Worm (Caenorhabditis elegans): ENCODE measurements around the gene srd-46.

srd-46 gene

ce11 chrX:12331795-12332194 lies at the start of gene srd-46:
Gene srd-46, plus strand, starts transcription at chrX:12332095.
- TF ChIP-seq ztf-4 (tag; optimal IDR thresholded peaks at IDR 0.05) (no peak), sma-9 (GFP tag; optimal IDR thresholded peaks at IDR 0.05) (no peak), sma-9 (tag; optimal IDR thresholded peaks at IDR 0.05) (no peak), ZK546.5 (tag; optimal IDR thresholded peaks at IDR 0.05) (no peak), nhr-23 (tag; optimal IDR thresholded peaks at IDR 0.05) (no peak), ceh-16 (tag; optimal IDR thresholded peaks at IDR 0.05) (no peak), dmd-4 (tag; optimal IDR thresholded peaks at IDR 0.05) (no peak), snpc-4 (tag; optimal IDR thresholded peaks at IDR 0.05) (no peak), lin-11 (tag; optimal IDR thresholded peaks at IDR 0.05) (no peak), nhr-11 (tag; optimal IDR thresholded peaks at IDR 0.05) (no peak), crh-2 (tag; optimal IDR thresholded peaks at IDR 0.05) (no peak), R02D3.7 (tag; optimal IDR thresholded peaks at IDR 0.05) (no peak), nhr-10 (tag; optimal IDR thresholded peaks at IDR 0.05) (no peak), nhr-129 (tag; optimal IDR thresholded peaks at IDR 0.05) (no peak), skn-1 (tag; optimal IDR thresholded peaks at IDR 0.05) (no peak), peb-1 (tag; optimal IDR thresholded peaks at IDR 0.05) (no peak), elt-1 (tag; optimal IDR thresholded peaks at IDR 0.05) (no peak), nhr-21 (tag; optimal IDR thresholded peaks at IDR 0.05) (no peak)

DNA sequence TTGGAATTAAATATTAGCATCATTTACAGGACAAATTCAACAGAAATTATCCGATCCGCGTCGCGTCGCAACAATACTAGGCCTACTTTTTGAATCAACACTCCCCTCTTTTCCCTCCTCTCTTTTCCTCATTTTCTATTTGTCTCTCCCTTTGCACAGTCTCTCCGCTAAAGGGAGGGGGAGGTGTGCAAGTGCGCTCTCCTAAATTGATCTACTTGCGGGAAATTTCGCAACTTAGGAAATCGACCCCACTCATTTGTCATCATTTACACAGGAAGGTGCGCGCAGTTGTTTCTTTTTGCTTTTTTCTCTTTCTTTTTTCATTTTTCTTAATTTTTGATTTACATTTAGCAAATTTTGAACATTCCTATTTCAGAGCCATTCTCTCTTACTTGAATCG lies 49.0 kb upstream of the srd-46 start, which contains the start of gene C04B4.2:
Gene C04B4.2, plus strand, starts transcription at position 371 of the 400 bp plus-strand sequence.
- TF ChIP-seq ZK546.5 (tag; optimal IDR thresholded peaks at IDR 0.05) (no peak), nhr-10 (tag; optimal IDR thresholded peaks at IDR 0.05) (no peak), elt-1 (tag; optimal IDR thresholded peaks at IDR 0.05) (no peak), aly-2 (tag; optimal IDR thresholded peaks at IDR 0.05) (no peak), ceh-82 (tag; optimal IDR thresholded peaks at IDR 0.05) (no peak), fos-1 (tag; optimal IDR thresholded peaks at IDR 0.05) (no peak), nhr-77 (tag; optimal IDR thresholded peaks at IDR 0.05) (no peak), lin-11 (tag; optimal IDR thresholded peaks at IDR 0.05) (no peak), nhr-129 (tag; optimal IDR thresholded peaks at IDR 0.05) (no peak), dmd-4 (tag; optimal IDR thresholded peaks at IDR 0.05) (no peak), sma-3 (GFP tag; optimal IDR thresholded peaks at IDR 0.05) (no peak), nhr-12 (tag; optimal IDR thresholded peaks at IDR 0.05) (no peak), unc-55 (GFP tag; optimal IDR thresholded peaks at IDR 0.05) (no peak), snpc-4 (tag; optimal IDR thresholded peaks at IDR 0.05) (no peak)

ce11 chrX:12284161-12284560 lies 47.7 kb upstream of the srd-46 start:
- TF ChIP-seq F13H6.1 (tag; optimal IDR thresholded peaks at IDR 0.05) (no peak), unc-39 (tag; optimal IDR thresholded peaks at IDR 0.05) (no peak), nhr-11 (tag; optimal IDR thresholded peaks at IDR 0.05) (no peak), ztf-1 (GFP tag; conservative IDR thresholded peaks at IDR 0.05) (no peak), peb-1 (tag; optimal IDR thresholded peaks at IDR 0.05) (no peak), dmd-4 (tag; optimal IDR thresholded peaks at IDR 0.05) (no peak), alr-1 (tag; optimal IDR thresholded peaks at IDR 0.05) (no peak), lin-13 (GFP tag; optimal IDR thresholded peaks at IDR 0.05) (no peak), unc-55 (GFP tag; optimal IDR thresholded peaks at IDR 0.05) (no peak), gmeb-1 (tag; optimal IDR thresholded peaks at IDR 0.05) (no peak), nhr-25 (tag; optimal IDR thresholded peaks at IDR 0.05) (no peak)

DNA sequence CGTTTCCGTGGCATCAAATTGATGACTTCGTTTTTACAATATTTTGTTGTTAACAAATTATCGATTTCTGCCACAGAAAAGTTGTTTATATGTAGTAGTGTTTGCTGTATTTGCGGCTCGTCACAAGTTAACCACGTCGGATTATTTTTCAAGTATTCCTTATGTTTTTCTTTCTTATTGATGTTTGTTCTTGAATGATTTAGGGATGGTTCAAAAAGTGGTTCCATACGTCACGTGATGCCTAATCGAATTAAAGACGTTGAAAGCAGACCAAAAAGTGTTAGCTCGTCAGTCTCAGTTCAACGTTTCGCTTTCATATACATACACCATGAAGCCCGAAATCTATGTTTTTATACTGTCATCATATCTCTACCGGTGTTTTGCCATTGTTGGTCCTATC lies 46.4 kb upstream of the srd-46 start, which contains the start of gene lips-2:
Gene lips-2, plus strand, starts transcription at position 301 of the 400 bp plus-strand sequence.
- TF ChIP-seq peb-1 (tag; optimal IDR thresholded peaks at IDR 0.05), result no peak
- no peak for TF ChIP-seq aly-2 (tag; optimal IDR thresholded peaks at IDR 0.05)
- no peak for TF ChIP-seq mbf-1 (tag; optimal IDR thresholded peaks at IDR 0.05)
- TF ChIP-seq crh-2 (tag; optimal IDR thresholded peaks at IDR 0.05), result no peak
- TF ChIP-seq ZK546.5 (tag; optimal IDR thresholded peaks at IDR 0.05), result no peak
- no peak for TF ChIP-seq nhr-129 (tag; optimal IDR thresholded peaks at IDR 0.05)
- TF ChIP-seq unc-39 (tag; optimal IDR thresholded peaks at IDR 0.05), result no peak
- no peak for TF ChIP-seq zag-1 (tag; optimal IDR thresholded peaks at IDR 0.05)
- TF ChIP-seq lin-39 (tag; optimal IDR thresholded peaks at IDR 0.05), result no peak
- TF ChIP-seq C34F6.9 (tag; optimal IDR thresholded peaks at IDR 0.05), result no peak
- TF ChIP-seq unc-62 (GFP tag; optimal IDR thresholded peaks at IDR 0.05), result no peak
- TF ChIP-seq fos-1 (tag; optimal IDR thresholded peaks at IDR 0.05), result no peak

DNA sequence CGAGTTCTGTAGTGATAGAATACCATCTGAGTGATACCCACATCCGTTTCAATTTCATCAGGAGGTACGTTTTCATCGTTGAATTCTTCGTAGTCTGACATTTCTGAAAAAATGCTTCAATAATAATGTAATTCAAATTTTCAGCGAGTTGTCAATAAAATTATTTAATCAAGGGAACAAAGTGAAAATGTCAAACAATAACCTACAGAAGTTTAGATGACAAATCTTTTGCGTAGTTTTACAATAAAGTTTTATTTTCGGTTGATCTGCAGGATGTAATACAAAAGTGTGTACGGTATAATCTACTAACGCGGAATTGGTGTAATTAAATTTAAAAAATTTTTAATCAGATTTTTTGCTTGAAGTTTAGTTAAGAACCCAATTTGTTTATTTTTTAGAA lies 43.6 kb upstream of the srd-46 start, which contains the start of gene C04B4.5:
Gene C04B4.5, minus strand, starts transcription at position 101 of the 400 bp plus-strand sequence.
- TF ChIP-seq nhr-10 (tag; optimal IDR thresholded peaks at IDR 0.05) (no peak), ama-1 (optimal IDR thresholded peaks at IDR 0.05) (no peak), skn-1 (tag; optimal IDR thresholded peaks at IDR 0.05) (no peak), dmd-4 (tag; optimal IDR thresholded peaks at IDR 0.05) (no peak), lsy-2 (tag; optimal IDR thresholded peaks at IDR 0.05) (no peak), nhr-23 (tag; optimal IDR thresholded peaks at IDR 0.05) (no peak), unc-55 (GFP tag; optimal IDR thresholded peaks at IDR 0.05) (no peak), R02D3.7 (tag; optimal IDR thresholded peaks at IDR 0.05) (no peak), fos-1 (tag; optimal IDR thresholded peaks at IDR 0.05) (no peak), nhr-11 (tag; optimal IDR thresholded peaks at IDR 0.05) (no peak), sma-3 (GFP tag; optimal IDR thresholded peaks at IDR 0.05) (no peak), ZK546.5 (tag; optimal IDR thresholded peaks at IDR 0.05) (no peak), sma-9 (GFP tag; optimal IDR thresholded peaks at IDR 0.05) (no peak), sma-9 (tag; optimal IDR thresholded peaks at IDR 0.05) (no peak), mab-5 (tag; optimal IDR thresholded peaks at IDR 0.05) (no peak)

Data from whole organism, L2 larva.